Worm (Caenorhabditis elegans) whole organism, L4 larva: Measurements from ENCODE around the gene ndx-3.

Experiments
- T20F7.1 ChIP-seq: fragments of 200-800 bp; sonication (Bioruptor generic); optimal IDR thresholded peaks from 2 replicates; lab custom pipeline; 2018; ENCODE audit warnings: mild to moderate bottlenecking, missing genetic modification characterization, missing compliant biosample characterization
- ama-1 ChIP-seq: fragments of 150-350 bp; optimal IDR thresholded peaks from 2 replicates; lab custom pipeline; 2014; ENCODE audit warnings: inconsistent platforms, mixed read lengths
- ceh-82 ChIP-seq: sonication (generic microtip); optimal IDR thresholded peaks from 2 replicates; lab custom pipeline; 2017; ENCODE audit warnings: missing biosample characterization, missing genetic modification characterization
- ces-1 ChIP-seq: fragments of 150-350 bp; sonication (generic microtip); optimal IDR thresholded peaks from 4 replicates; lab custom pipeline; 2014; ENCODE audit warnings: missing biosample characterization, missing genetic modification reagents, missing genetic modification characterization
- dve-1 ChIP-seq: sonication (generic microtip); optimal IDR thresholded peaks from 2 replicates; lab custom pipeline; 2017; ENCODE audit warnings: antibody characterized with exemption, mild to moderate bottlenecking, missing genetic modification characterization, missing compliant biosample characterization; ENCODE audit not compliant: insufficient read depth
- fos-1 ChIP-seq: fragments of 150-350 bp; optimal IDR thresholded peaks from 2 replicates; lab custom pipeline; 2014; ENCODE audit warnings: missing biosample characterization, missing genetic modification characterization
- mdl-1 ChIP-seq, 2 experiments: fragments of 150-350 bp in 1 of 2; sonication (generic microtip) in 1 of 2; optimal IDR thresholded peaks; 2 replicates each; lab custom pipeline; 2014 to 2017; ENCODE audit warnings: missing biosample characterization in 2 of 2, missing genetic modification characterization in 2 of 2
- nhr-25 ChIP-seq: sonication (generic microtip); optimal IDR thresholded peaks from 2 replicates; lab custom pipeline; 2017; ENCODE audit warnings: missing genetic modification characterization, mild to moderate bottlenecking, missing compliant biosample characterization, antibody characterized with exemption, moderate library complexity, borderline replicate concordance; ENCODE audit not compliant: insufficient read depth
- nhr-28 ChIP-seq: fragments of 150-350 bp; optimal IDR thresholded peaks from 2 replicates; lab custom pipeline; 2014; ENCODE audit warnings: missing biosample characterization, missing genetic modification characterization
- pha-4 ChIP-seq, 2 experiments: fragments of 150-350 bp in 1 of 2; fragments of 200-800 bp in 1 of 2; sonication (Bioruptor generic) in 1 of 2; IDR thresholded peaks in 1 of 2; optimal IDR thresholded peaks in 1 of 2; 2 replicates each; pipeline versions ENCODE4 v1.3.6 to Lab custom; 2014 to 2022; ENCODE audit warnings: missing genetic modification characterization in 2 of 2, missing genetic modification reagents in 2 of 2, missing biosample characterization in 1 of 2, missing compliant biosample characterization in 1 of 2
- pqm-1 ChIP-seq: sonication (generic microtip); optimal IDR thresholded peaks from 2 replicates; lab custom pipeline; 2017; ENCODE audit warnings: missing biosample characterization, missing genetic modification characterization
- skn-1 ChIP-seq: fragments of 150-350 bp; optimal IDR thresholded peaks from 2 replicates; lab custom pipeline; 2014; ENCODE audit warnings: missing biosample characterization, missing genetic modification characterization
- spr-1 ChIP-seq: sonication (generic microtip); optimal IDR thresholded peaks from 2 replicates; lab custom pipeline; 2016; ENCODE audit warnings: mild to moderate bottlenecking, missing genetic modification characterization, missing compliant biosample characterization
- tra-1 ChIP-seq: fragments of 200-800 bp; sonication (Bioruptor generic); IDR thresholded peaks from 2 replicates; pipeline ENCODE4 v1.3.6; 2022; ENCODE audit warnings: missing genetic modification reagents, missing genetic modification characterization, missing compliant biosample characterization

- TF ChIP-seq T20F7.1 (GFP tag; lab: Kevin White, UChicago) (peak; percentile 12), mdl-1 (tag; optimal IDR thresholded peaks at IDR 0.05; lab: Kevin White, UChicago) (no peak), dve-1 (tag; lab: Kevin White, UChicago) (peak; percentile 84), nhr-25 (no peak), pha-4 (GFP tag; IDR thresholded peaks at IDR 0.05; lab: Robert Waterston, UW) (no peak; the same call in 1 of the 2 replicates), pha-4 (tag; optimal IDR thresholded peaks at IDR 0.05; lab: Kevin White, UChicago) (no peak), spr-1 (tag; lab: Kevin White, UChicago) (no peak), ces-1 (GFP tag; lab: Kevin White, UChicago) (no peak), fos-1 (tag; lab: Kevin White, UChicago) (no peak), ceh-82 (tag; lab: Kevin White, UChicago) (no peak), nhr-28 (tag; lab: Kevin White, UChicago) (peak; percentile 57), pqm-1 (tag; lab: Kevin White, UChicago) (peak; percentile 73), ama-1 (no peak), skn-1 (tag; lab: Kevin White, UChicago) (no peak), tra-1 (GFP tag; lab: Robert Waterston, UW) (no peak)
Measured at ce11 chrII:4942829-4943228, 10.6 kb upstream of the ndx-3 start.
